Worm (Caenorhabditis elegans) whole organism, late embryonic: ENCODE measurements around the gene kdin-1.

ENCODE experiments used
- ceh-22 ChIP-seq: sonication (generic microtip); optimal IDR thresholded peaks from 2 replicates; lab custom pipeline; 2017; ENCODE audit warnings: missing biosample characterization, missing genetic modification characterization
- che-1 ChIP-seq: sonication (generic microtip); optimal IDR thresholded peaks from 2 replicates; lab custom pipeline; 2016; ENCODE audit warnings: mild to moderate bottlenecking, missing genetic modification characterization, missing compliant biosample characterization
- fkh-10 ChIP-seq: fragments of 150-350 bp; optimal IDR thresholded peaks from 2 replicates; lab custom pipeline; 2014; ENCODE audit warnings: missing biosample characterization, missing genetic modification reagents, missing genetic modification characterization
- pax-1 ChIP-seq: fragments of 150-350 bp; optimal IDR thresholded peaks from 2 replicates; lab custom pipeline; 2014; ENCODE audit warnings: missing biosample characterization, missing genetic modification characterization
- pha-4 ChIP-seq: fragments of 150-350 bp; optimal IDR thresholded peaks from 2 replicates; lab custom pipeline; 2018; ENCODE audit warnings: missing biosample characterization, missing genetic modification reagents, missing genetic modification characterization
- syd-9 ChIP-seq: sonication (generic microtip); optimal IDR thresholded peaks from 2 replicates; lab custom pipeline; 2016; ENCODE audit warnings: mild to moderate bottlenecking, missing genetic modification characterization, moderate library complexity, missing compliant biosample characterization
- zip-5 ChIP-seq: sonication (generic microtip); optimal IDR thresholded peaks from 2 replicates; lab custom pipeline; 2016; ENCODE audit warnings: missing genetic modification characterization, missing compliant biosample characterization

- TF ChIP-seq ceh-22 (tag; lab: Kevin White, UChicago), result no peak
- no peak for TF ChIP-seq che-1 (tag; lab: Kevin White, UChicago)
- no peak for TF ChIP-seq fkh-10 (GFP tag; lab: Kevin White, UChicago)
- no peak for TF ChIP-seq pax-1
- no peak for TF ChIP-seq syd-9 (tag; lab: Kevin White, UChicago)
- TF ChIP-seq pha-4, result no peak
- no peak for TF ChIP-seq zip-5 (tag; lab: Kevin White, UChicago)
Measured at ce11 chrIV:11051963-11052362, 13.5 kb downstream of the kdin-1 start.
